Fruit fly (Drosophila melanogaster) whole organism, embryonic: ENCODE measurements around the gene Bace.

Experiments
- Ada2b ChIP-seq: fragments of 200-800 bp; sonication (Bioruptor generic); IDR thresholded peaks from 2 replicates; pipeline ENCODE4 v1.3.6; 2022; ENCODE audit warnings: missing biosample characterization, missing genetic modification characterization
- Adf1 ChIP-seq: fragments of 200-800 bp; sonication (Bioruptor generic); IDR thresholded peaks from 2 replicates; pipeline ENCODE4 v1.3.6; 2022; ENCODE audit warnings: missing biosample characterization, missing genetic modification characterization
- CG10274 ChIP-seq: fragments of 200-800 bp; sonication (Bioruptor generic); optimal IDR thresholded peaks from 3 replicates; lab custom pipeline; 2017; ENCODE audit warnings: missing biosample characterization, mild to moderate bottlenecking, missing genetic modification characterization
- CG11695 ChIP-seq: fragments of 200-800 bp; sonication (Bioruptor generic); IDR thresholded peaks from 3 replicates; pipeline ENCODE4 v1.3.6; 2022; ENCODE audit warnings: missing biosample characterization, missing genetic modification characterization
- CG11696 ChIP-seq: fragments of 200-800 bp; sonication (Bioruptor generic); IDR thresholded peaks from 2 replicates; pipeline ENCODE4 v1.3.6; 2022; ENCODE audit warnings: missing biosample characterization, missing genetic modification characterization
- CG15696 ChIP-seq: fragments of 200-800 bp; sonication (Bioruptor generic); optimal IDR thresholded peaks from 2 replicates; lab custom pipeline; 2019; ENCODE audit warnings: missing biosample characterization, mild to moderate bottlenecking, missing genetic modification characterization, moderate library complexity
- CG1832 ChIP-seq: fragments of 200-800 bp; sonication (Bioruptor generic); optimal IDR thresholded peaks from 2 replicates; lab custom pipeline; 2017; ENCODE audit warnings: missing biosample characterization, mild to moderate bottlenecking, missing genetic modification characterization, inconsistent platforms
- CG2889 ChIP-seq: fragments of 200-800 bp; sonication (Bioruptor generic); IDR thresholded peaks from 3 replicates; pipeline ENCODE4 v1.3.6; 2022; ENCODE audit warnings: missing biosample characterization, missing genetic modification characterization
- CG30431 ChIP-seq: fragments of 200-800 bp; sonication (Bioruptor generic); optimal IDR thresholded peaks from 2 replicates; lab custom pipeline; 2017; ENCODE audit warnings: missing biosample characterization, missing genetic modification characterization
- CG3281 ChIP-seq: fragments of 200-800 bp; sonication (Bioruptor generic); optimal IDR thresholded peaks from 3 replicates; lab custom pipeline; 2017; ENCODE audit warnings: missing biosample characterization, mild to moderate bottlenecking, missing genetic modification characterization
- CG5180 ChIP-seq: fragments of 200-800 bp; sonication (Bioruptor generic); optimal IDR thresholded peaks from 3 replicates; lab custom pipeline; 2017; ENCODE audit warnings: missing biosample characterization, missing genetic modification characterization, mild to moderate bottlenecking, moderate library complexity, missing genetic modification reagents
- CG5245 ChIP-seq: fragments of 200-800 bp; sonication (Bioruptor generic); optimal IDR thresholded peaks from 3 replicates; lab custom pipeline; 2016; ENCODE audit warnings: missing biosample characterization, missing genetic modification characterization
- CG7745 ChIP-seq: fragments of 200-800 bp; sonication (Bioruptor generic); optimal IDR thresholded peaks from 2 replicates; lab custom pipeline; 2018; ENCODE audit warnings: missing biosample characterization, mild to moderate bottlenecking, missing genetic modification characterization, moderate library complexity
- CG8388 ChIP-seq: fragments of 200-800 bp; sonication (Bioruptor generic); optimal IDR thresholded peaks from 2 replicates; lab custom pipeline; 2019; ENCODE audit warnings: missing biosample characterization, mild to moderate bottlenecking, missing genetic modification characterization, moderate library complexity
- Dek ChIP-seq: fragments of 200-800 bp; sonication (Bioruptor generic); optimal IDR thresholded peaks from 3 replicates; lab custom pipeline; 2019; ENCODE audit warnings: missing biosample characterization, mild to moderate bottlenecking, missing genetic modification characterization, moderate library complexity
- Dip3 ChIP-seq: fragments of 200-800 bp; sonication (Bioruptor generic); optimal IDR thresholded peaks from 3 replicates; lab custom pipeline; 2016; ENCODE audit warnings: missing biosample characterization, missing genetic modification characterization
- Doc3 ChIP-seq: fragments of 200-800 bp; sonication (Bioruptor generic); IDR thresholded peaks from 3 replicates; pipeline ENCODE4 v1.3.6; 2022; ENCODE audit warnings: missing biosample characterization, missing genetic modification characterization; ENCODE audit not compliant: partially characterized antibody
- Dref ChIP-seq: fragments of 200-800 bp; sonication (Bioruptor generic); IDR thresholded peaks from 2 replicates; pipeline ENCODE4 v1.3.6; 2022; ENCODE audit warnings: missing biosample characterization, missing genetic modification characterization
- Fer2 ChIP-seq: fragments of 200-800 bp; sonication (Bioruptor generic); optimal IDR thresholded peaks from 2 replicates; lab custom pipeline; 2018; ENCODE audit warnings: missing biosample characterization, mild to moderate bottlenecking, missing genetic modification characterization, moderate library complexity
- HLH4C ChIP-seq: fragments of 200-800 bp; sonication (Bioruptor generic); IDR thresholded peaks from 3 replicates; pipeline ENCODE4 v1.3.6; 2022; ENCODE audit warnings: missing biosample characterization, missing genetic modification characterization; ENCODE audit not compliant: partially characterized antibody
- HLHmδ ChIP-seq: fragments of 200-800 bp; sonication (Bioruptor generic); optimal IDR thresholded peaks from 2 replicates; lab custom pipeline; 2018; ENCODE audit warnings: missing biosample characterization, mild to moderate bottlenecking, missing genetic modification characterization, moderate library complexity
- Hsf ChIP-seq: fragments of 200-800 bp; sonication (Bioruptor generic); optimal IDR thresholded peaks from 3 replicates; lab custom pipeline; 2016; ENCODE audit warnings: missing biosample characterization, missing genetic modification characterization
- Lim3 ChIP-seq: fragments of 200-800 bp; sonication (Bioruptor generic); IDR thresholded peaks from 2 replicates; pipeline ENCODE4 v1.3.6; 2022; ENCODE audit warnings: missing biosample characterization, missing genetic modification characterization
- MTF-1 ChIP-seq: fragments of 200-800 bp; sonication (Bioruptor generic); optimal IDR thresholded peaks from 2 replicates; lab custom pipeline; 2018; ENCODE audit warnings: missing biosample characterization, mild to moderate bottlenecking, missing genetic modification characterization, borderline replicate concordance
- Meics ChIP-seq: fragments of 200-800 bp; sonication (Bioruptor generic); optimal IDR thresholded peaks from 2 replicates; lab custom pipeline; 2017; ENCODE audit warnings: missing biosample characterization, mild to moderate bottlenecking, missing genetic modification characterization
- Nf-YC ChIP-seq: fragments of 200-800 bp; optimal IDR thresholded peaks from 3 replicates; lab custom pipeline; 2019; ENCODE audit warnings: missing biosample characterization, mild to moderate bottlenecking, missing genetic modification characterization, moderate library complexity
- NfI ChIP-seq: fragments of 200-800 bp; sonication (Bioruptor generic); optimal IDR thresholded peaks from 3 replicates; lab custom pipeline; 2018; ENCODE audit warnings: missing biosample characterization, mild to moderate bottlenecking, missing genetic modification characterization, moderate library complexity
- Opbp ChIP-seq: fragments of 200-800 bp; sonication (Bioruptor generic); IDR thresholded peaks from 3 replicates; pipeline ENCODE4 v1.3.6; 2022; ENCODE audit warnings: missing biosample characterization, missing genetic modification characterization; ENCODE audit not compliant: partially characterized antibody
- Taf1 ChIP-seq: fragments of 200-800 bp; sonication (Bioruptor generic); IDR thresholded peaks from 2 replicates; pipeline ENCODE4 v1.3.6; 2022; ENCODE audit warnings: missing biosample characterization, missing genetic modification characterization
- ap ChIP-seq: fragments of 200-800 bp; sonication (Bioruptor generic); IDR thresholded peaks from 2 replicates; pipeline ENCODE4 v1.3.6; 2022; ENCODE audit warnings: missing biosample characterization, missing genetic modification characterization
- cad ChIP-seq: fragments of >200 bp; optimal IDR thresholded peaks from 2 replicates; lab custom pipeline; 2017; ENCODE audit warnings: missing biosample characterization, missing genetic modification characterization
- chm ChIP-seq: fragments of 200-800 bp; sonication (Bioruptor generic); IDR thresholded peaks from 2 replicates; pipeline ENCODE4 v1.3.6; 2022; ENCODE audit warnings: missing biosample characterization, missing genetic modification characterization
- cwo ChIP-seq: fragments of 200-800 bp; sonication (Bioruptor generic); optimal IDR thresholded peaks from 3 replicates; lab custom pipeline; 2017; ENCODE audit warnings: missing biosample characterization, missing genetic modification characterization, mild to moderate bottlenecking, moderate library complexity, missing genetic modification reagents
- dan ChIP-seq: fragments of 200-800 bp; sonication (Bioruptor generic); IDR thresholded peaks from 2 replicates; pipeline ENCODE4 v1.3.6; 2022; ENCODE audit warnings: missing biosample characterization, missing genetic modification characterization
- fd96Cb ChIP-seq: fragments of 200-800 bp; sonication (Bioruptor generic); optimal IDR thresholded peaks from 2 replicates; lab custom pipeline; 2018; ENCODE audit warnings: missing biosample characterization, mild to moderate bottlenecking, missing genetic modification characterization, moderate library complexity
- gce ChIP-seq: fragments of 200-800 bp; sonication (Bioruptor generic); IDR thresholded peaks from 3 replicates; pipeline ENCODE4 v1.3.6; 2022; ENCODE audit warnings: missing biosample characterization, missing genetic modification characterization
- gcm ChIP-seq: fragments of 200-800 bp; sonication (Bioruptor generic); optimal IDR thresholded peaks from 2 replicates; lab custom pipeline; 2019; ENCODE audit warnings: missing biosample characterization, mild to moderate bottlenecking, missing genetic modification characterization, moderate library complexity
- hkb ChIP-seq, 2 experiments: fragments of 200-800 bp in 1 of 2; fragments of >200 bp in 1 of 2; sonication (Bioruptor generic) in 1 of 2; IDR thresholded peaks in 1 of 2; optimal IDR thresholded peaks in 1 of 2; 2 replicates each; pipeline versions ENCODE4 v1.3.6 to Lab custom; 2017 to 2022; ENCODE audit warnings: missing biosample characterization in 1 of 2, missing genetic modification characterization in 1 of 2
- ind ChIP-seq: fragments of 200-800 bp; sonication (Bioruptor generic); optimal IDR thresholded peaks from 3 replicates; lab custom pipeline; 2016; ENCODE audit warnings: missing biosample characterization, missing genetic modification characterization
- lab ChIP-seq: fragments of 200-800 bp; sonication (Bioruptor generic); optimal IDR thresholded peaks from 3 replicates; lab custom pipeline; 2017; ENCODE audit warnings: missing biosample characterization, missing genetic modification characterization, mild to moderate bottlenecking, moderate library complexity, missing genetic modification reagents
- lola ChIP-seq, 3 experiments: fragments of >200 bp in 2 of 3; fragments of 200-800 bp in 1 of 3; sonication (Bioruptor generic) in 1 of 3; optimal IDR thresholded peaks; 2 replicates each; lab custom pipeline; 2017 to 2019; ENCODE audit warnings: missing biosample characterization in 3 of 3, missing genetic modification characterization in 3 of 3, mild to moderate bottlenecking in 1 of 3, moderate library complexity in 1 of 3
- mam ChIP-seq: fragments of 200-800 bp; sonication (Bioruptor generic); optimal IDR thresholded peaks from 3 replicates; lab custom pipeline; 2016; ENCODE audit warnings: missing biosample characterization, missing genetic modification characterization
- onecut ChIP-seq: fragments of 200-800 bp; sonication (Bioruptor generic); IDR thresholded peaks from 2 replicates; pipeline ENCODE4 v1.3.6; 2022; ENCODE audit warnings: missing biosample characterization, missing genetic modification characterization
- phol ChIP-seq: fragments of 200-800 bp; sonication (Bioruptor generic); optimal IDR thresholded peaks from 3 replicates; lab custom pipeline; 2018; ENCODE audit warnings: missing biosample characterization, mild to moderate bottlenecking, missing genetic modification characterization, moderate library complexity
- ranshi ChIP-seq: fragments of 200-800 bp; sonication (Bioruptor generic); IDR thresholded peaks from 2 replicates; pipeline ENCODE4 v1.3.6; 2022; ENCODE audit warnings: missing biosample characterization, missing genetic modification characterization
- repo ChIP-seq: fragments of 200-800 bp; sonication (Bioruptor generic); optimal IDR thresholded peaks from 2 replicates; lab custom pipeline; 2016; ENCODE audit warnings: missing biosample characterization, missing genetic modification characterization
- tin ChIP-seq: fragments of 200-800 bp; sonication (Bioruptor generic); optimal IDR thresholded peaks from 3 replicates; lab custom pipeline; 2016; ENCODE audit warnings: missing biosample characterization, missing genetic modification characterization
- tll ChIP-seq, 2 experiments: fragments of 200-800 bp in 1 of 2; fragments of >200 bp in 1 of 2; sonication (Bioruptor generic) in 1 of 2; optimal IDR thresholded peaks; 2 replicates each; lab custom pipeline; 2017 to 2019; ENCODE audit warnings: missing biosample characterization in 2 of 2, missing genetic modification characterization in 2 of 2, mild to moderate bottlenecking in 1 of 2, moderate library complexity in 1 of 2
- tna ChIP-seq: fragments of 200-800 bp; sonication (Bioruptor generic); IDR thresholded peaks from 2 replicates; pipeline ENCODE4 v1.3.6; 2022; ENCODE audit warnings: missing biosample characterization, missing genetic modification characterization; ENCODE audit not compliant: partially characterized antibody
- tx ChIP-seq: fragments of 200-800 bp; sonication (Bioruptor generic); optimal IDR thresholded peaks from 2 replicates; lab custom pipeline; 2016; ENCODE audit warnings: missing biosample characterization, missing genetic modification characterization

Bace gene

DNA sequence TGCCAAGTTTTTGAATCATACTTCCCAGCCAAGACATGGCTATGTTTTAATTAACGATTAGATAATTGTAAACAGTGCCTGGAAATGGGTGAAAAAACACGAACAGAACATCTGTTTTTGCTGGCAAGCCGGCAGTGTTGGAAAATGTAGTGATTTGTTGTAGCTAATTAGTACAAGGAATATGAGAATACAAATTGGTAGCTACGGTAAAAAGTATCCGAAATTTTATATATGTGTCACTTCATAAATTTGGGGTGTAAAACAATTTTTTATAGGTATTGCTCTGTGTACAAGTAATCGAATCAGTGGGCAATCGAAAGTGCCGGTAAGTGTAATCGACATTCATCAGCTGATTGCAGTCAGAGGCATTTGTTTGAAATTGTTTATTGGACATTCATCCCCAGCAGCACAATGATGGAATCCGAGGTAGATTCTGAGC lies 21.2 kb upstream of the Bace start, which contains the start of the genes mRpL51 and Uba4 (continued):
- TF ChIP-seq hkb (optimal IDR thresholded peaks at IDR 0.05; lab: Kevin White, UChicago) (no peak), hkb (GFP tag; IDR thresholded peaks at IDR 0.05; lab: Robert Waterston, UW) (no peak), lola (GFP tag; optimal IDR thresholded peaks at IDR 0.05; lab: Kevin White, UChicago) (no peak), Fer2 (tag; lab: Kevin White, UChicago) (no peak), Opbp (GFP tag; lab: Robert Waterston, UW) (peak; percentile 37; the same call in 1 of the 3 replicates), CG3281 (GFP tag; lab: Kevin White, UChicago) (peak; percentile 23), CG5180 (no peak), Ada2b (GFP tag; lab: Robert Waterston, UW) (no peak), tna (GFP tag; lab: Robert Waterston, UW) (no peak), ranshi (GFP tag; lab: Robert Waterston, UW) (no peak), fd96Cb (tag; lab: Kevin White, UChicago) (no peak), gce (no peak), Doc3 (GFP tag; lab: Robert Waterston, UW) (peak; percentile 51; the same call in 1 of the 3 replicates), tx (GFP tag; lab: Kevin White, UChicago) (peak; percentile 33), lab (no peak), CG8388 (GFP tag; lab: Kevin White, UChicago) (peak; percentile 26), Lim3 (GFP tag; lab: Robert Waterston, UW) (no peak), chm (no peak), CG1832 (GFP tag; lab: Kevin White, UChicago) (no peak), NfI (GFP tag; lab: Kevin White, UChicago) (peak; percentile 41), Taf1 (GFP tag; lab: Robert Waterston, UW) (no peak), CG15696 (tag; lab: Kevin White, UChicago) (no peak), mam (GFP tag; lab: Kevin White, UChicago) (peak; percentile 55), cwo (GFP tag; lab: Kevin White, UChicago) (no peak), repo (GFP tag; lab: Kevin White, UChicago) (peak; percentile 53), Dref (GFP tag; lab: Robert Waterston, UW) (peak; percentile 62), Nf-YC (tag; lab: Kevin White, UChicago) (no peak), CG5245 (GFP tag; lab: Kevin White, UChicago) (peak; percentile 22), HLH4C (GFP tag; lab: Robert Waterston, UW) (peak; percentile 69), onecut (GFP tag; lab: Robert Waterston, UW) (no peak), Dip3 (GFP tag; lab: Kevin White, UChicago) (peak; percentile 33), HLHmδ (GFP tag; lab: Kevin White, UChicago) (no peak), Dek (no peak), MTF-1 (GFP tag; lab: Kevin White, UChicago) (no peak), CG10274 (GFP tag; lab: Kevin White, UChicago) (no peak), tll (GFP tag; optimal IDR thresholded peaks at IDR 0.05; lab: Kevin White, UChicago) (peak in 1 of 2 experiments; percentile 31), ap (GFP tag; lab: Robert Waterston, UW) (no peak), CG7745 (tag; lab: Kevin White, UChicago) (no peak), ind (GFP tag; lab: Kevin White, UChicago) (peak; percentile 41), gcm (no peak), Meics (GFP tag; lab: Kevin White, UChicago) (no peak), CG11695 (GFP tag; lab: Robert Waterston, UW) (0 out of 3 replicates have a peak, but pooled peaks have one; percentile 35), phol (peak; percentile 45), CG30431 (GFP tag; lab: Kevin White, UChicago) (no peak), CG2889 (no peak), cad (GFP tag; lab: Kevin White, UChicago) (no peak), Hsf (GFP tag; lab: Kevin White, UChicago) (peak; percentile 7), CG11696 (GFP tag; lab: Robert Waterston, UW) (no peak), Adf1 (GFP tag; lab: Robert Waterston, UW) (no peak), tin (GFP tag; lab: Kevin White, UChicago) (peak; percentile 45), dan (GFP tag; lab: Robert Waterston, UW) (no peak)
